Worm (Caenorhabditis elegans) whole organism, L2 larva: ENCODE measurements around the gene C44C1.6.
A peak's percentile ranks its signal among the peaks of the same experiment; 100 is the strongest.

Experiments
- C34F6.9 ChIP-seq: fragments of 150-350 bp; optimal IDR thresholded peaks from 2 replicates; lab custom pipeline; 2014; ENCODE audit warnings: missing biosample characterization, missing genetic modification characterization
- F13H6.1 ChIP-seq: sonication (generic microtip); optimal IDR thresholded peaks from 2 replicates; lab custom pipeline; 2016; ENCODE audit warnings: missing genetic modification characterization, missing compliant biosample characterization
- R02D3.7 ChIP-seq: fragments of 150-350 bp; optimal IDR thresholded peaks from 2 replicates; lab custom pipeline; 2014; ENCODE audit warnings: missing biosample characterization, missing genetic modification characterization
- Y55F3AM.14 ChIP-seq: fragments of 200-800 bp; sonication (Bioruptor generic); optimal IDR thresholded peaks from 2 replicates; lab custom pipeline; 2018; ENCODE audit warnings: mild to moderate bottlenecking, missing genetic modification characterization, missing compliant biosample characterization
- alr-1 ChIP-seq: fragments of 150-350 bp; optimal IDR thresholded peaks from 2 replicates; lab custom pipeline; 2014; ENCODE audit warnings: missing biosample characterization, missing genetic modification characterization
- aly-2 ChIP-seq: fragments of 150-350 bp; optimal IDR thresholded peaks from 2 replicates; lab custom pipeline; 2014; ENCODE audit warnings: missing biosample characterization, missing genetic modification characterization
- ama-1 ChIP-seq: fragments of 150-350 bp; optimal IDR thresholded peaks from 2 replicates; lab custom pipeline; 2018; ENCODE audit warnings: inconsistent platforms
- blmp-1 ChIP-seq: sonication (generic microtip); optimal IDR thresholded peaks from 2 replicates; lab custom pipeline; 2017; ENCODE audit warnings: missing genetic modification characterization, mild to moderate bottlenecking, missing compliant biosample characterization, antibody characterized with exemption, moderate library complexity; ENCODE audit not compliant: insufficient read depth
- ceh-16 ChIP-seq: fragments of 150-350 bp; optimal IDR thresholded peaks from 2 replicates; lab custom pipeline; 2014; ENCODE audit warnings: missing biosample characterization, missing genetic modification characterization
- ceh-82 ChIP-seq: fragments of 150-350 bp; optimal IDR thresholded peaks from 2 replicates; lab custom pipeline; 2014; ENCODE audit warnings: missing biosample characterization, missing genetic modification characterization
- crh-2 ChIP-seq: sonication (generic microtip); optimal IDR thresholded peaks from 2 replicates; lab custom pipeline; 2017; ENCODE audit warnings: missing biosample characterization, missing genetic modification characterization
- dmd-4 ChIP-seq: sonication (generic microtip); optimal IDR thresholded peaks from 2 replicates; lab custom pipeline; 2017; ENCODE audit warnings: missing biosample characterization, missing genetic modification characterization
- egl-27 ChIP-seq: sonication (generic microtip); optimal IDR thresholded peaks from 3 replicates; lab custom pipeline; 2017; ENCODE audit warnings: missing biosample characterization, missing genetic modification reagents, missing genetic modification characterization
- elt-1 ChIP-seq: fragments of 150-350 bp; optimal IDR thresholded peaks from 2 replicates; lab custom pipeline; 2014; ENCODE audit warnings: missing biosample characterization, missing genetic modification characterization
- elt-3 ChIP-seq: sonication (generic microtip); optimal IDR thresholded peaks from 2 replicates; lab custom pipeline; 2017; ENCODE audit warnings: missing biosample characterization, missing genetic modification characterization
- fos-1 ChIP-seq: fragments of 150-350 bp; optimal IDR thresholded peaks from 2 replicates; lab custom pipeline; 2014; ENCODE audit warnings: missing biosample characterization, missing genetic modification characterization
- gmeb-1 ChIP-seq: fragments of 150-350 bp; optimal IDR thresholded peaks from 2 replicates; lab custom pipeline; 2014; ENCODE audit warnings: missing biosample characterization, missing genetic modification characterization
- lin-11 ChIP-seq: fragments of 150-350 bp; sonication (generic microtip); optimal IDR thresholded peaks from 2 replicates; lab custom pipeline; 2014; ENCODE audit warnings: missing biosample characterization, missing genetic modification characterization, inconsistent platforms, mixed read lengths
- lin-13 ChIP-seq: fragments of 150-350 bp; optimal IDR thresholded peaks from 2 replicates; lab custom pipeline; 2014; ENCODE audit warnings: missing biosample characterization, missing genetic modification reagents, missing genetic modification characterization
- lin-39 ChIP-seq: fragments of 150-350 bp; optimal IDR thresholded peaks from 2 replicates; lab custom pipeline; 2014; ENCODE audit warnings: missing biosample characterization, missing genetic modification reagents, missing genetic modification characterization
- mab-5 ChIP-seq: fragments of 150-350 bp; optimal IDR thresholded peaks from 2 replicates; lab custom pipeline; 2014; ENCODE audit warnings: missing biosample characterization, missing genetic modification characterization
- mdl-1 ChIP-seq, 2 experiments: fragments of 150-350 bp in 1 of 2; sonication (generic microtip) in 1 of 2; optimal IDR thresholded peaks; 2 replicates each; lab custom pipeline; 2017; ENCODE audit warnings: missing biosample characterization in 2 of 2, missing genetic modification characterization in 2 of 2
- nhr-10 ChIP-seq: sonication (generic microtip); optimal IDR thresholded peaks from 2 replicates; lab custom pipeline; 2017; ENCODE audit warnings: missing biosample characterization, missing genetic modification characterization
- nhr-11 ChIP-seq: fragments of 150-350 bp; optimal IDR thresholded peaks from 2 replicates; lab custom pipeline; 2014; ENCODE audit warnings: missing biosample characterization, missing genetic modification characterization
- nhr-12 ChIP-seq: fragments of 150-350 bp; optimal IDR thresholded peaks from 2 replicates; lab custom pipeline; 2014; ENCODE audit warnings: missing biosample characterization, missing genetic modification characterization
- nhr-129 ChIP-seq: fragments of 150-350 bp; optimal IDR thresholded peaks from 2 replicates; lab custom pipeline; 2014; ENCODE audit warnings: missing biosample characterization, missing genetic modification characterization
- nhr-21 ChIP-seq: fragments of 150-350 bp; optimal IDR thresholded peaks from 2 replicates; lab custom pipeline; 2014; ENCODE audit warnings: missing biosample characterization, missing genetic modification characterization
- nhr-23 ChIP-seq: fragments of 150-350 bp; optimal IDR thresholded peaks from 2 replicates; lab custom pipeline; 2014; ENCODE audit warnings: missing biosample characterization, missing genetic modification reagents, missing genetic modification characterization
- nhr-237 ChIP-seq: fragments of 150-350 bp; optimal IDR thresholded peaks from 2 replicates; lab custom pipeline; 2014; ENCODE audit warnings: missing biosample characterization, missing genetic modification characterization
- nhr-25 ChIP-seq: fragments of 150-350 bp; sonication (generic microtip); optimal IDR thresholded peaks from 3 replicates; lab custom pipeline; 2014; ENCODE audit warnings: missing biosample characterization, missing genetic modification characterization
- nhr-6 ChIP-seq: fragments of 150-350 bp; optimal IDR thresholded peaks from 2 replicates; lab custom pipeline; 2014; ENCODE audit warnings: missing biosample characterization, missing genetic modification characterization
- nhr-77 ChIP-seq: fragments of 150-350 bp; optimal IDR thresholded peaks from 2 replicates; lab custom pipeline; 2014; ENCODE audit warnings: missing biosample characterization, missing genetic modification characterization
- skn-1 ChIP-seq: sonication (generic microtip); optimal IDR thresholded peaks from 2 replicates; lab custom pipeline; 2017; ENCODE audit warnings: missing biosample characterization, missing genetic modification characterization
- sma-3 ChIP-seq: sonication (generic microtip); optimal IDR thresholded peaks from 2 replicates; lab custom pipeline; 2016; ENCODE audit warnings: missing genetic modification reagents, missing genetic modification characterization, missing compliant biosample characterization
- snpc-4 ChIP-seq: fragments of 150-350 bp; optimal IDR thresholded peaks from 2 replicates; lab custom pipeline; 2014; ENCODE audit warnings: missing biosample characterization, missing genetic modification characterization
- unc-39 ChIP-seq: fragments of 150-350 bp; optimal IDR thresholded peaks from 2 replicates; lab custom pipeline; 2014; ENCODE audit warnings: missing biosample characterization, missing genetic modification characterization
- unc-55 ChIP-seq: fragments of 150-350 bp; sonication (generic microtip); optimal IDR thresholded peaks from 3 replicates; lab custom pipeline; 2014; ENCODE audit warnings: missing biosample characterization, missing genetic modification reagents, missing genetic modification characterization
- unc-62 ChIP-seq: fragments of 150-350 bp; optimal IDR thresholded peaks from 2 replicates; lab custom pipeline; 2014; ENCODE audit warnings: missing biosample characterization, missing genetic modification reagents, missing genetic modification characterization
- zag-1 ChIP-seq: fragments of 150-350 bp; optimal IDR thresholded peaks from 2 replicates; lab custom pipeline; 2014; ENCODE audit warnings: missing biosample characterization, missing genetic modification characterization
- ztf-1 ChIP-seq: fragments of 200-800 bp; sonication (Bioruptor generic); conservative IDR thresholded peaks from 2 replicates; pipeline ENCODE4 v1.3.6; 2022; ENCODE audit warnings: missing genetic modification characterization, missing compliant biosample characterization
- ztf-11 ChIP-seq: sonication (generic microtip); optimal IDR thresholded peaks from 2 replicates; lab custom pipeline; 2017; ENCODE audit warnings: missing biosample characterization, missing genetic modification characterization
- ztf-4 ChIP-seq: fragments of 150-350 bp; optimal IDR thresholded peaks from 2 replicates; lab custom pipeline; 2014; ENCODE audit warnings: missing biosample characterization, missing genetic modification characterization

Gene C44C1.6

DNA sequence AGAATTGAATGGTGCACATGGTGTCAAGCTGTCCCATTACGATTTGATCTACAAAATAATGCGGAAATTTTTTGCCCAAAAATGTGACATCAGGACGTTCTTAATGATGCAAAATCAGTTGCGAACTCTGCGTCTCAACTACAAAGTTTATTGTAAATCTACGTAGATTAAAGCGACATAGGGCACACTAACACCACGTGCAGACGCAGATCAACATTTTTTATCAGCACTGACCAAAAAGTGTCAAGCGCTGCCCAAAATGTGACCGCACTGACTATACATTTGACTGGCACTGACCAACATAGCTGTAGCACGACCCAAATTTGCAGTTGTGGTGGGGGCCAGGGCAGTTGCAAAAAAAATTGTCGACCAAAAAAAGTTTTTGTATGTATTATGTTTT, 39.4 kb upstream of the C44C1.6 start:
- no peak for TF ChIP-seq nhr-25 (tag; lab: Kevin White, UChicago)
- TF ChIP-seq ztf-11 (tag; lab: Kevin White, UChicago): no peak
- no peak for TF ChIP-seq nhr-237
- TF ChIP-seq elt-1: no peak
- TF ChIP-seq mdl-1 (tag; optimal IDR thresholded peaks at IDR 0.05; lab: Kevin White, UChicago): no peak
- no peak for TF ChIP-seq elt-3 (tag; lab: Kevin White, UChicago)
- TF ChIP-seq unc-62: no peak
- no peak for TF ChIP-seq skn-1 (tag; lab: Kevin White, UChicago)
- TF ChIP-seq nhr-21 (tag; lab: Kevin White, UChicago): no peak
- no peak for TF ChIP-seq fos-1
- TF ChIP-seq dmd-4 (tag; lab: Kevin White, UChicago): no peak
- no peak for TF ChIP-seq alr-1 (tag; lab: Kevin White, UChicago)

DNA sequence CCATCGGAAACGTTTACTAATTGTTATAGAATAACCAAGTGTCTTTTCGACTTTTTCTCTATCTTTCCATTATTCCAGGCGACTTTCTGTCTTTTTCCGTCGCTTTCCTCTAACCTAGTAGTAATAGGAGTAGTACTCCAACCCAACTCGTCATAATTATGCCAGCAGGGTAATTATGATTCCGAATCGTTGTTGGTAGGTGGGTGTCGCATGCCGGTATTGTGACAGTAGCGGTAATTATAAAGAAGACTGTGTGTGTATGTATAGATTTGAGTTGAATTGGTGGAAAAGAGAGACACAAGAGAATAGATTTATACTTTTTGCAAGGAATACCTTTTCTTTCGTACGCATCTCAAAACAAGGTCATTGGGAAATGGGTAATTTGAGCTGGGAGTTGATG, 35.0 kb upstream of the C44C1.6 start:
- no peak for TF ChIP-seq nhr-23 (tag; lab: Kevin White, UChicago)
- TF ChIP-seq nhr-77 (tag; lab: Kevin White, UChicago): no peak
- TF ChIP-seq dmd-4 (tag; lab: Kevin White, UChicago): no peak
- no peak for TF ChIP-seq ztf-1 (GFP tag; lab: Robert Waterston, UW)
- TF ChIP-seq nhr-129: peak; percentile 4
- TF ChIP-seq nhr-25 (tag; lab: Kevin White, UChicago): peak; percentile 22
- TF ChIP-seq nhr-6 (tag; lab: Kevin White, UChicago): peak; percentile 3
- no peak for TF ChIP-seq gmeb-1 (tag; lab: Kevin White, UChicago)
- no peak for TF ChIP-seq fos-1

DNA sequence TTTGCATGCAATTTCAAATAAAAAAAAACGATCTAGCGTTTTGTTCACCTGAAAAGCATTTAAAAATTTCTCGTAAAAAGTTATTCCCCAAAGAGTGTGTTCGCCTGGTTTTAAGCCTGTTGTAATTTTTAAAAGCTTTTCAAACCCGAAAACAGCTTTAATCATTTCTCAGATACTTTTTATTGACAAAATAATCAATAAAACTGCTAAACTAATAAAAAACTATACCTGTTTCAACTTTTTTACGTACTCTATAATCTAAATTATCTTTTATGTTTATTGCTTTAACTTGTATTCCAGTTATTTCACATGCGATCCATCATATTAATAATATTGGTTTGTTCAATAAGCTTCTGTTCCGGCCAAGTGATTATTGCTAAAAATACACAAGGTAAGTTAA, 34.0 kb upstream of the C44C1.6 start, which contains the start of gene cutl-21:
TSS of gene cutl-21 (plus strand) at position 301 of the 400 bp plus-strand sequence.
- no peak for TF ChIP-seq lin-39 (tag; lab: Kevin White, UChicago)
- TF ChIP-seq lin-13 (GFP tag; lab: Kevin White, UChicago): no peak
- TF ChIP-seq fos-1: no peak
- TF ChIP-seq F13H6.1 (tag; lab: Kevin White, UChicago): no peak
- no peak for TF ChIP-seq zag-1 (tag; lab: Kevin White, UChicago)
- no peak for TF ChIP-seq aly-2 (tag; lab: Kevin White, UChicago)
- no peak for TF ChIP-seq nhr-77 (tag; lab: Kevin White, UChicago)
- no peak for TF ChIP-seq nhr-12 (tag; lab: Kevin White, UChicago)
- TF ChIP-seq, all 48 proteins: peak for 0

DNA sequence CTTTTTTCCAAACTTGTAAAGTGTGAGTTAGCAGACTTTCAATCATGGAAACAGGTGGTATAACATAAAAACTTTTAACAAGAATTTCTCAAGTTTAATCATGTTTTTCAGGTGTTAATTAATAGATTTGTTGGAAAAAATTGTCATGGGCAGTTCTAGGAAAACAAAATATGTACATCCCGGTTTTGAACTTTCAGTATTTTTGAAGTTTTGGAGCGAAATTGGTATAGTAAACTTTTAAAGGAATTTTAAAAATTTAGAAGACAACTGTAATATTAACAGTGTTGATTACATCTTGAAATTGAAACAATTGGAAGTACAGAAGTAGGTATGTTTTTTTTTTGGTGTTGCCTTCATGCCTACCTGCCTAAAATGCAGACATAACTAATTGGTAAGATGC, 24.6 kb upstream of the C44C1.6 start:
- TF ChIP-seq nhr-77 (tag; lab: Kevin White, UChicago): no peak
- no peak for TF ChIP-seq sma-3
- TF ChIP-seq C34F6.9 (tag; lab: Kevin White, UChicago): no peak
- TF ChIP-seq nhr-25 (tag; lab: Kevin White, UChicago): no peak
- no peak for TF ChIP-seq unc-62
- TF ChIP-seq ztf-11 (tag; lab: Kevin White, UChicago): no peak
- TF ChIP-seq lin-13 (GFP tag; lab: Kevin White, UChicago): no peak
- no peak for TF ChIP-seq nhr-11 (tag; lab: Kevin White, UChicago)
- TF ChIP-seq crh-2 (tag; lab: Kevin White, UChicago): no peak
- TF ChIP-seq nhr-12 (tag; lab: Kevin White, UChicago): no peak
- no peak for TF ChIP-seq skn-1 (tag; lab: Kevin White, UChicago)
- TF ChIP-seq R02D3.7: no peak
- no peak for TF ChIP-seq nhr-129
- TF ChIP-seq nhr-237: no peak
- TF ChIP-seq mab-5 (tag; lab: Kevin White, UChicago): no peak
- TF ChIP-seq fos-1: no peak
- TF ChIP-seq Y55F3AM.14 (GFP tag; lab: Kevin White, UChicago): no peak
- TF ChIP-seq unc-39 (tag; lab: Kevin White, UChicago): no peak

DNA sequence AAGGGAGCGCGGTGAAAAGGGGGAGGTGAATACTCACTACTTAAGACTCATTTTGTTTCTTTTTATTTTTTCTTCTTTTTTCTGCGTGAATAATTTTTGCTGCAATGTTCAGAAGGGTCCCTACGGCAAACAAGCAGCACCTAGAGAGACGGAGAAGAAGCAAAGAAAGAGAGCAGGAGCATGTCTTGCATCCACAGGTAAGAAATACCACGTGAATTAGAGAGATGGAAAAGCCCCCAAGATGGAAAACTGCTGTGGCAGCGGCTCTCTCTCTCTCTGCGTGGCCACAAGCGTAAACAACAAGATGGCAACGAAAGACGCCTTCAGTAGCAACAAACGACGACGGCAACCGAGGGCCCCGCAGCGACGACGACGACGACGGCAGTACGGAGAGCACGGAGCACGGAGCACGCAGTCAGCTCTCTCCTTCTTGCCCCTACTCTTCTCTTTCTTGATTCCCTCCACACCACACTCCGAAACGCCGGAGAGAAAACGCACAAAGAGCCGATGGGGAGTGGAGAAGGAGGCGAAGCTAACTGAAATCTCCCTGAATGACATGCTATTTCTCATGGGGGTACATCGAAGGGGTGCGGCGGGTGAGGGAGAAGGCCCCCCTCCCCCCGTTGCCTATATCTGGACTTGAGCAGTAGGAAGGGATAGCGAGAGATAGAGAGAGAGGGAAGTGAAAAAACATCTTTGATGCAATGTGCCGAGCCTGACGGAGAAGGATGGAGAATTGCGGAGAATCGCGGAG, 22.8 kb upstream of the C44C1.6 start:
- no peak for TF ChIP-seq nhr-10
- TF ChIP-seq ama-1 (lab: Kevin White, UChicago): no peak
- TF ChIP-seq lin-11 (tag; lab: Kevin White, UChicago): peak; percentile 47
- TF ChIP-seq crh-2 (tag; lab: Kevin White, UChicago): peak; percentile 51
- TF ChIP-seq ztf-4 (tag; lab: Kevin White, UChicago): peak; percentile 31
- no peak for TF ChIP-seq snpc-4 (tag; lab: Kevin White, UChicago)
- no peak for TF ChIP-seq nhr-12 (tag; lab: Kevin White, UChicago)
- TF ChIP-seq mdl-1 (tag; optimal IDR thresholded peaks at IDR 0.05; lab: Kevin White, UChicago): peak in 1 of 2 experiments; percentile 51
- TF ChIP-seq aly-2 (tag; lab: Kevin White, UChicago): no peak
- peak; percentile 64 for TF ChIP-seq nhr-129
- TF ChIP-seq ceh-16: peak; percentile 10
- TF ChIP-seq elt-1: no peak
- no peak for TF ChIP-seq Y55F3AM.14 (GFP tag; lab: Kevin White, UChicago)
- TF ChIP-seq sma-3: no peak
- peak; percentile 88 for TF ChIP-seq zag-1 (tag; lab: Kevin White, UChicago)
- peak; percentile 80 for TF ChIP-seq mab-5 (tag; lab: Kevin White, UChicago)
- TF ChIP-seq gmeb-1 (tag; lab: Kevin White, UChicago): no peak
- no peak for TF ChIP-seq blmp-1 (tag; lab: Kevin White, UChicago)
- peak; percentile 33 for TF ChIP-seq C34F6.9 (tag; lab: Kevin White, UChicago)
- peak; percentile 66 for TF ChIP-seq unc-55 (GFP tag; lab: Kevin White, UChicago)
- no peak for TF ChIP-seq ceh-82
- TF ChIP-seq unc-39 (tag; lab: Kevin White, UChicago): peak; percentile 48
- no peak for TF ChIP-seq nhr-21 (tag; lab: Kevin White, UChicago)
- TF ChIP-seq lin-39 (tag; lab: Kevin White, UChicago): peak; percentile 12
- TF ChIP-seq egl-27 (tag; lab: Kevin White, UChicago): no peak
- no peak for TF ChIP-seq nhr-23 (tag; lab: Kevin White, UChicago)
